Fruit fly (Drosophila melanogaster) whole organism, wandering third instar larva: ENCODE results near the gene REPTOR.

Experiments
- HLH106 ChIP-seq: fragments of 200-800 bp; optimal IDR thresholded peaks from 3 replicates; lab custom pipeline; 2019; ENCODE audit warnings: missing biosample characterization, mild to moderate bottlenecking, missing genetic modification characterization, moderate library complexity
- Rel ChIP-seq, 2 experiments: fragments of 200-800 bp; sonication (Bioruptor generic) in 1 of 2; optimal IDR thresholded peaks; 2 replicates in 1 of 2; 3 replicates in 1 of 2; lab custom pipeline; 2016 to 2019; ENCODE audit warnings: mild to moderate bottlenecking in 2 of 2, missing biosample characterization in 2 of 2, missing genetic modification characterization in 2 of 2, moderate library complexity in 1 of 2
- Vsx2 ChIP-seq: fragments of 200-300, 225-300 bp; sonication (Bioruptor generic); optimal IDR thresholded peaks from 2 replicates; lab custom pipeline; 2018; ENCODE audit warnings: missing biosample characterization, missing genetic modification characterization; ENCODE audit not compliant: partially characterized antibody
- lola ChIP-seq: fragments of >200 bp; optimal IDR thresholded peaks from 2 replicates; lab custom pipeline; 2017; ENCODE audit warnings: missing biosample characterization, missing genetic modification characterization
- pan ChIP-seq: fragments of >200 bp; optimal IDR thresholded peaks from 2 replicates; lab custom pipeline; 2017
- tai ChIP-seq: sonication (Bioruptor generic); optimal IDR thresholded peaks from 2 replicates; lab custom pipeline; 2016; ENCODE audit warnings: missing biosample characterization, missing genetic modification characterization
- usp ChIP-seq: fragments of >200 bp; optimal IDR thresholded peaks from 2 replicates; lab custom pipeline; 2017; ENCODE audit warnings: missing biosample characterization, missing genetic modification characterization

DNA sequence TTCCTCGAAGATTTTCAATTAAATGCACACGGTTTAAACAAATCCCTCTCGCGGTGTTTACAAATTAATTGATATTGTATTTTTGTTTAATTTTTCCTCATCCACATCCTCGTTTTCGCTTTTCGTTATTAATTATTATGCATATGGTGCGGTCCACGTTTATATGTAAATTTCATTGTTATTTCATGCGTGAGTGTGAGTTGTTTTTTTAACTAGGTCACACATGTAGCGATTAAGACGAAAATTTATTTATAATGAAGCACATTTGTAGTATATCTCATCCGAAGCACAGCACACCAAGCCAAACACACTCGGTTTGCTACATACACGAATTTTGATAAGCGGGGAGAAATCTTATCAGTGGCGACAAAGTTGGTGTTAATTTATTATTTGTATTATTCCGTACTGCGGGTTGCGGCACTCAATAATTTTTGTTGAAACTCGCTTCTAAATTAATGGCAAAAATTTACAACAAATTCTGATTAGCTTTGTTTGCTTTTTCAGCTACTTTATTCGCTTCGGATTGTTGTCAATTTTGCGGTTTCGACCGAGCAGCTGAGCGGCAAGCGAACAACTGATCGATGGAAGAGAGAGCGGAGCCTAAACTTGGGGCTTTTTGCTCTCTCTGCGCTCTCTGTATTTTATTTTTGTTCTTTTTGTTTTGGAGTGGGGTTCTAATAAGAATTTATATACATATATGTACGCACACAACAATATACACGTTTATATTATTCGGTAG, 11.1 kb downstream of the REPTOR start:
- TF ChIP-seq pan (lab: Kevin White, UChicago) (no peak), usp (GFP tag; lab: Kevin White, UChicago) (no peak), HLH106 (tag; lab: Kevin White, UChicago) (no peak), Vsx2 (GFP tag; lab: Kevin White, UChicago) (peak; percentile 65), lola (no peak), tai (GFP tag; lab: Kevin White, UChicago) (no peak), Rel (GFP tag; optimal IDR thresholded peaks at IDR 0.05; lab: Kevin White, UChicago) (peak; percentile 16), Rel (tag; optimal IDR thresholded peaks at IDR 0.05; lab: Kevin White, UChicago) (peak; percentile 42)
